Comparison of ENCODE assay signal across 4 worm cellular contexts in the genomic region with DNA sequence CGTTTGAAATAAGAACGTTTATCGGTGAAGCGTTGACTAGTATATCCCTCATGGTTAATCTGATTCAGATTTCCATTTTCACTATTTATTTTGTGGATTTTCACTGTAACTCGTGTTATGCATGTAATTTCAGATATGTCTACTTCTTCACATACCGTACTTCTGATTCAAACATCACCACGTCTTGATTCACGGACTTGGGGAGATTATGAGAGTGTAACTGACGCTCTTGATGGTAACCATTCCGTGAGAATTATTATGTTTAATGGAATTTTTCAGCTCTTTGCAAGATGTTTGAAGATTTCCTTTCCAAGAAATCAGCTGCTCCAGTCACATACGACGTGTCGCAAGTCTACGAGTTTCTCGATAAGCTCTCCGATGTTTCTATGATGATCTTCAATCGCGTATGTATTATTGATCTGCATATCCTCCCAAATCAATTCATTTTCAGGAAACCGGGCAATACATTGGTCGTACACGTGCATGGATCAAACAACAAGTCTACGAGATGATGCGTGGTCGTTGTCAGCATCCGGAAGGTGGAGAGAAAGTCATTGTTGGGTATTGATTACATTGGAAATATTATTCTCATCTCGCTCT.
TF ChIP-seq lines count a peak whose summit lies in the region.

A gene (plus strand): TSS at position 134 of the 600 bp plus-strand sequence.

TF ChIP-seq in whole organism, L1 larva, 84 proteins besides CTCF, POLR2A, EP300 and RAD21:
- no peak for TF ChIP-seq ceh-88 (GFP tag; IDR thresholded peaks at IDR 0.05; lab: Robert Waterston, UW)
- TF ChIP-seq nhr-85 (tag; lab: Kevin White, UChicago): peak; percentile 62
- no peak for TF ChIP-seq nhr-77 (tag; optimal IDR thresholded peaks at IDR 0.05; lab: Kevin White, UChicago)
- TF ChIP-seq ceh-63 (GFP tag; optimal IDR thresholded peaks at IDR 0.05; lab: Kevin White, UChicago): no peak
- TF ChIP-seq unc-62 (GFP tag; optimal IDR thresholded peaks at IDR 0.05; lab: Kevin White, UChicago): no peak
- TF ChIP-seq unc-30 (tag; optimal IDR thresholded peaks at IDR 0.05; lab: Kevin White, UChicago): no peak
- no peak for TF ChIP-seq nhr-20 (tag; optimal IDR thresholded peaks at IDR 0.05; lab: Kevin White, UChicago)

TF ChIP-seq in whole organism, L4 larva, 104 proteins besides CTCF, POLR2A, EP300 and RAD21:
- TF ChIP-seq Y105C5A.15 (GFP tag; IDR thresholded peaks at IDR 0.05; lab: Robert Waterston, UW) (0 out of 2 replicates have a peak, but pooled peaks have one; percentile 29), mdt-29 (GFP tag; IDR thresholded peaks at IDR 0.05; lab: Robert Waterston, UW) (no peak), pqm-1 (tag; optimal IDR thresholded peaks at IDR 0.05; lab: Kevin White, UChicago) (no peak), unc-62 (GFP tag; optimal IDR thresholded peaks at IDR 0.05 in 1 of 2; lab: Kevin White, UChicago) (peak in 1 of 2 experiments; percentile 74), unc-62 (tag; optimal IDR thresholded peaks at IDR 0.05; lab: Kevin White, UChicago) (no peak), hmg-1.1 (GFP tag; IDR thresholded peaks at IDR 0.05; lab: Robert Waterston, UW) (no peak)
TF ChIP-seq in whole organism, L4 larva: peak in this region for 2.

TF ChIP-seq in whole organism, early embryonic, 17 proteins besides CTCF, POLR2A, EP300 and RAD21:
- TF ChIP-seq scrt-1 (GFP tag; IDR thresholded peaks at IDR 0.05; lab: Robert Waterston, UW) (no peak), ama-1 (optimal IDR thresholded peaks at IDR 0.05; lab: Kevin White, UChicago) (peak; percentile 67)

TF ChIP-seq in whole organism, young adult, 124 proteins besides CTCF, POLR2A, EP300 and RAD21:
- TF ChIP-seq madf-10 (tag; optimal IDR thresholded peaks at IDR 0.05; lab: Kevin White, UChicago) (no peak), lin-35 (GFP tag; optimal IDR thresholded peaks at IDR 0.05; lab: Kevin White, UChicago) (peak in 1 of 3 experiments; percentile 21), ZK185.1 (tag; optimal IDR thresholded peaks at IDR 0.05; lab: Kevin White, UChicago; ENCODE audit: poor library complexity, severe bottlenecking) (no peak), let-607 (tag; optimal IDR thresholded peaks at IDR 0.05; lab: Kevin White, UChicago) (no peak), rcor-1 (GFP tag; IDR thresholded peaks at IDR 0.05; lab: Robert Waterston, UW) (0 out of 2 replicates have a peak, but pooled peaks have one; percentile 6), pha-4 (tag; optimal IDR thresholded peaks at IDR 0.05; lab: Kevin White, UChicago) (no peak), him-1 (tag; optimal IDR thresholded peaks at IDR 0.05; lab: Kevin White, UChicago) (no peak), ztf-18 (tag; optimal IDR thresholded peaks at IDR 0.05; lab: Kevin White, UChicago) (no peak), B0019.2 (GFP tag; conservative IDR thresholded peaks at IDR 0.05; lab: Robert Waterston, UW) (no peak), cebp-2 (GFP tag; IDR thresholded peaks at IDR 0.05; lab: Robert Waterston, UW) (no peak), ccch-3 (GFP tag; optimal IDR thresholded peaks at IDR 0.05; lab: Kevin White, UChicago) (no peak), rpc-1 (optimal IDR thresholded peaks at IDR 0.05; lab: Kevin White, UChicago) (no peak), rpc-1 (tag; optimal IDR thresholded peaks at IDR 0.05; lab: Kevin White, UChicago) (no peak), hrde-1 (tag; optimal IDR thresholded peaks at IDR 0.05; lab: Kevin White, UChicago; ENCODE audit: borderline replicate concordance) (no peak), egl-44 (GFP tag; IDR thresholded peaks at IDR 0.05; lab: Robert Waterston, UW) (no peak), F49E8.2 (tag; optimal IDR thresholded peaks at IDR 0.05; lab: Kevin White, UChicago; ENCODE audit: insufficient read depth) (peak; percentile 61), B0035.1 (tag; optimal IDR thresholded peaks at IDR 0.05; lab: Kevin White, UChicago) (no peak), attf-6 (GFP tag; IDR thresholded peaks at IDR 0.05; lab: Robert Waterston, UW) (0 out of 2 replicates have a peak, but pooled peaks have one; percentile 30), nhr-80 (tag; optimal IDR thresholded peaks at IDR 0.05; lab: Kevin White, UChicago) (no peak), ekl-4 (GFP tag; IDR thresholded peaks at IDR 0.05; lab: Robert Waterston, UW) (no peak; the same call in 1 of the 2 replicates), nfyb-1 (GFP tag; IDR thresholded peaks at IDR 0.05; lab: Robert Waterston, UW) (no peak), F57A8.1 (GFP tag; optimal IDR thresholded peaks at IDR 0.05; lab: Kevin White, UChicago) (no peak), K11D2.4 (GFP tag; IDR thresholded peaks at IDR 0.05; lab: Robert Waterston, UW) (no peak), nfya-1 (tag; optimal IDR thresholded peaks at IDR 0.05; lab: Kevin White, UChicago; ENCODE audit: borderline replicate concordance, insufficient read depth) (no peak), repo-1 (tag; optimal IDR thresholded peaks at IDR 0.05; lab: Kevin White, UChicago) (no peak), Y56A3A.18 (GFP tag; IDR thresholded peaks at IDR 0.05; lab: Robert Waterston, UW) (no peak), D2030.7 (GFP tag; IDR thresholded peaks at IDR 0.05; lab: Robert Waterston, UW) (no peak), lir-1 (GFP tag; conservative IDR thresholded peaks at IDR 0.05; lab: Robert Waterston, UW) (no peak), snpc-4 (GFP tag; optimal IDR thresholded peaks at IDR 0.05; lab: Kevin White, UChicago) (no peak), snpc-4 (tag; optimal IDR thresholded peaks at IDR 0.05; lab: Kevin White, UChicago) (no peak), ztf-3 (GFP tag; optimal IDR thresholded peaks at IDR 0.05; lab: Kevin White, UChicago) (no peak), madf-3 (GFP tag; IDR thresholded peaks at IDR 0.05; lab: Robert Waterston, UW) (0 out of 2 replicates have a peak, but pooled peaks have one; percentile 59), zfh-2 (GFP tag; conservative IDR thresholded peaks at IDR 0.05; lab: Robert Waterston, UW) (no peak), chd-7 (tag; optimal IDR thresholded peaks at IDR 0.05; lab: Kevin White, UChicago) (no peak), rec-8 (tag; optimal IDR thresholded peaks at IDR 0.05; lab: Kevin White, UChicago) (no peak), F55B11.4 (tag; optimal IDR thresholded peaks at IDR 0.05; lab: Kevin White, UChicago; ENCODE audit: borderline replicate concordance, insufficient read depth) (no peak), F57C9.4 (tag; optimal IDR thresholded peaks at IDR 0.05; lab: Kevin White, UChicago) (no peak), T26A5.8 (tag; optimal IDR thresholded peaks at IDR 0.05; lab: Kevin White, UChicago) (no peak), fkh-3 (tag; optimal IDR thresholded peaks at IDR 0.05; lab: Kevin White, UChicago) (no peak), egl-18 (GFP tag; IDR thresholded peaks at IDR 0.05; lab: Robert Waterston, UW) (no peak), ztf-28 (GFP tag; IDR thresholded peaks at IDR 0.05; lab: Robert Waterston, UW) (no peak), snpc-1.3 (tag; optimal IDR thresholded peaks at IDR 0.05; lab: Kevin White, UChicago; ENCODE audit: insufficient read depth) (no peak), Y53F4B.3 (GFP tag; IDR thresholded peaks at IDR 0.05; lab: Robert Waterston, UW) (no peak), ztf-22 (GFP tag; optimal IDR thresholded peaks at IDR 0.05; lab: Kevin White, UChicago) (no peak), F52B5.7 (tag; optimal IDR thresholded peaks at IDR 0.05; lab: Kevin White, UChicago) (no peak), madf-6 (GFP tag; IDR thresholded peaks at IDR 0.05; lab: Robert Waterston, UW) (peak; percentile 35; the same call in 1 of the 2 replicates), die-1 (tag; optimal IDR thresholded peaks at IDR 0.05; lab: Kevin White, UChicago) (no peak)
